Fruit fly (Drosophila melanogaster) whole organism, wandering third instar larva: ENCODE results near the gene CG5079.

Experiments used
- Abd-B ChIP-seq: fragments of >200 bp; optimal IDR thresholded peaks from 2 replicates; lab custom pipeline; 2017; ENCODE audit warnings: missing biosample characterization, missing genetic modification characterization
- CG32264 ChIP-seq: fragments of 200-800 bp; sonication (Bioruptor generic); optimal IDR thresholded peaks from 2 replicates; lab custom pipeline; 2016; ENCODE audit warnings: missing biosample characterization, missing genetic modification characterization
- CG9705 ChIP-seq: fragments of 200-800 bp; sonication (Bioruptor generic); optimal IDR thresholded peaks from 2 replicates; lab custom pipeline; 2018; ENCODE audit warnings: missing biosample characterization, mild to moderate bottlenecking, missing genetic modification characterization
- CrebA ChIP-seq: fragments of 200-800 bp; sonication (Bioruptor generic); optimal IDR thresholded peaks from 2 replicates; lab custom pipeline; 2016; ENCODE audit warnings: missing biosample characterization, mild to moderate bottlenecking, missing genetic modification characterization, borderline replicate concordance
- Dfd ChIP-seq: fragments of >200 bp; optimal IDR thresholded peaks from 2 replicates; lab custom pipeline; 2017; ENCODE audit warnings: missing biosample characterization, missing genetic modification characterization
- Dif ChIP-seq: fragments of 200-275, 200-300 bp; sonication (Bioruptor generic); optimal IDR thresholded peaks from 2 replicates; lab custom pipeline; 2018; ENCODE audit warnings: missing biosample characterization, missing genetic modification characterization; ENCODE audit not compliant: partially characterized antibody
- GATAd ChIP-seq: sonication (Bioruptor generic); optimal IDR thresholded peaks from 2 replicates; lab custom pipeline; 2016; ENCODE audit warnings: missing biosample characterization, missing genetic modification characterization
- HLH106 ChIP-seq: fragments of 200-800 bp; optimal IDR thresholded peaks from 3 replicates; lab custom pipeline; 2019; ENCODE audit warnings: missing biosample characterization, mild to moderate bottlenecking, missing genetic modification characterization, moderate library complexity
- Hnf4 ChIP-seq: fragments of 200-800 bp; sonication (Bioruptor generic); optimal IDR thresholded peaks from 2 replicates; lab custom pipeline; 2016; ENCODE audit warnings: missing biosample characterization, mild to moderate bottlenecking, missing genetic modification characterization
- Hr78 ChIP-seq: fragments of >200 bp; optimal IDR thresholded peaks from 2 replicates; lab custom pipeline; 2017; ENCODE audit warnings: missing biosample characterization, missing genetic modification characterization
- Hr83 ChIP-seq: fragments of 200-300 bp; sonication (Bioruptor generic); optimal IDR thresholded peaks from 2 replicates; lab custom pipeline; 2016; ENCODE audit warnings: missing biosample characterization, mild to moderate bottlenecking, missing genetic modification characterization, moderate library complexity; ENCODE audit not compliant: poor library complexity, severe bottlenecking
- Jra ChIP-seq: sonication (Bioruptor generic); optimal IDR thresholded peaks from 2 replicates; lab custom pipeline; 2016; ENCODE audit warnings: missing biosample characterization, missing genetic modification characterization
- Mio ChIP-seq: sonication (Bioruptor generic); optimal IDR thresholded peaks from 2 replicates; lab custom pipeline; 2016; ENCODE audit warnings: missing biosample characterization, missing genetic modification characterization
- Myc ChIP-seq: fragments of >200 bp; optimal IDR thresholded peaks from 2 replicates; lab custom pipeline; 2017
- N ChIP-seq: fragments of >200 bp; optimal IDR thresholded peaks from 2 replicates; lab custom pipeline; 2018; ENCODE audit warnings: missing biosample characterization, missing external identifiers, missing genetic modification characterization
- OdsH ChIP-seq: fragments of 200-800 bp; sonication (Bioruptor generic); optimal IDR thresholded peaks from 2 replicates; lab custom pipeline; 2016; ENCODE audit warnings: missing biosample characterization, mild to moderate bottlenecking, missing genetic modification characterization
- Rel ChIP-seq, 2 experiments: fragments of 200-800 bp; sonication (Bioruptor generic) in 1 of 2; optimal IDR thresholded peaks; 2 replicates in 1 of 2; 3 replicates in 1 of 2; lab custom pipeline; 2016 to 2019; ENCODE audit warnings: mild to moderate bottlenecking in 2 of 2, missing biosample characterization in 2 of 2, missing genetic modification characterization in 2 of 2, moderate library complexity in 1 of 2
- Sp1 ChIP-seq: fragments of 200-800 bp; sonication (Bioruptor generic); optimal IDR thresholded peaks from 3 replicates; lab custom pipeline; 2019; ENCODE audit warnings: missing biosample characterization, mild to moderate bottlenecking, missing genetic modification characterization, moderate library complexity
- Vsx2 ChIP-seq: fragments of 200-300, 225-300 bp; sonication (Bioruptor generic); optimal IDR thresholded peaks from 2 replicates; lab custom pipeline; 2018; ENCODE audit warnings: missing biosample characterization, missing genetic modification characterization; ENCODE audit not compliant: partially characterized antibody
- br ChIP-seq: fragments of 200-800 bp; sonication (Bioruptor generic); optimal IDR thresholded peaks from 2 replicates; lab custom pipeline; 2016; ENCODE audit warnings: missing biosample characterization, missing genetic modification characterization
- brk ChIP-seq: fragments of 200-800 bp; sonication (Bioruptor generic); optimal IDR thresholded peaks from 2 replicates; lab custom pipeline; 2016; ENCODE audit warnings: missing biosample characterization, mild to moderate bottlenecking, missing genetic modification characterization
- dl ChIP-seq, 2 experiments: fragments of 175-275, 200-275 bp in 1 of 2; fragments of 200-275 bp in 1 of 2; sonication (Bioruptor generic); optimal IDR thresholded peaks; lab custom pipeline; 2018; ENCODE audit warnings: mild to moderate bottlenecking in 2 of 2, missing biosample characterization in 2 of 2, missing genetic modification characterization in 2 of 2, moderate library complexity in 2 of 2; ENCODE audit not compliant: partially characterized antibody in 2 of 2, insufficient read depth in 1 of 2
- dmrt93B ChIP-seq: fragments of 200-800 bp; sonication (Bioruptor generic); optimal IDR thresholded peaks from 2 replicates; lab custom pipeline; 2018; ENCODE audit warnings: missing biosample characterization, mild to moderate bottlenecking, missing genetic modification characterization
- dsf ChIP-seq: sonication (Bioruptor generic); optimal IDR thresholded peaks from 2 replicates; lab custom pipeline; 2016; ENCODE audit warnings: missing biosample characterization, missing genetic modification characterization, borderline replicate concordance
- ey ChIP-seq: fragments of 200-800 bp; sonication (Bioruptor generic); optimal IDR thresholded peaks from 2 replicates; lab custom pipeline; 2016; ENCODE audit warnings: missing biosample characterization, missing genetic modification characterization
- foxo ChIP-seq, 2 experiments: fragments of 200-800 bp; sonication (Bioruptor generic); optimal IDR thresholded peaks; 2 replicates in 1 of 2; 3 replicates in 1 of 2; lab custom pipeline; 2016 to 2017; ENCODE audit warnings: missing biosample characterization in 2 of 2, missing genetic modification characterization in 2 of 2
- fru ChIP-seq: fragments of 200-800 bp; sonication (Bioruptor generic); optimal IDR thresholded peaks from 3 replicates; lab custom pipeline; 2016; ENCODE audit warnings: missing biosample characterization, mild to moderate bottlenecking, missing genetic modification characterization
- h ChIP-seq: fragments of 200-800 bp; sonication (Bioruptor generic); optimal IDR thresholded peaks from 3 replicates; lab custom pipeline; 2016; ENCODE audit warnings: missing biosample characterization, mild to moderate bottlenecking, missing genetic modification characterization
- jim ChIP-seq: fragments of 175-275, 200-325 bp; sonication (Bioruptor generic); optimal IDR thresholded peaks from 2 replicates; lab custom pipeline; 2016; ENCODE audit warnings: missing biosample characterization, mild to moderate bottlenecking, missing genetic modification characterization
- lola ChIP-seq: fragments of >200 bp; optimal IDR thresholded peaks from 2 replicates; lab custom pipeline; 2017; ENCODE audit warnings: missing biosample characterization, missing genetic modification characterization
- pan ChIP-seq: fragments of >200 bp; optimal IDR thresholded peaks from 2 replicates; lab custom pipeline; 2017
- psq ChIP-seq: fragments of 200-800 bp; sonication (Bioruptor generic); optimal IDR thresholded peaks from 3 replicates; lab custom pipeline; 2017; ENCODE audit warnings: missing biosample characterization, mild to moderate bottlenecking, missing genetic modification characterization, moderate library complexity
- rgr ChIP-seq: fragments of 200-800 bp; sonication (Bioruptor generic); optimal IDR thresholded peaks from 3 replicates; lab custom pipeline; 2016; ENCODE audit warnings: missing biosample characterization, mild to moderate bottlenecking, missing genetic modification characterization
- sage ChIP-seq: fragments of 200-800 bp; sonication (Bioruptor generic); optimal IDR thresholded peaks from 2 replicates; lab custom pipeline; 2016; ENCODE audit warnings: missing biosample characterization, mild to moderate bottlenecking, missing genetic modification characterization
- sv ChIP-seq: fragments of 200-800 bp; sonication (Bioruptor generic); optimal IDR thresholded peaks from 3 replicates; lab custom pipeline; 2016; ENCODE audit warnings: missing biosample characterization, missing genetic modification characterization
- tai ChIP-seq: sonication (Bioruptor generic); optimal IDR thresholded peaks from 2 replicates; lab custom pipeline; 2016; ENCODE audit warnings: missing biosample characterization, missing genetic modification characterization
- usp ChIP-seq: fragments of >200 bp; optimal IDR thresholded peaks from 2 replicates; lab custom pipeline; 2017; ENCODE audit warnings: missing biosample characterization, missing genetic modification characterization
- woc ChIP-seq: sonication (Bioruptor generic); optimal IDR thresholded peaks from 2 replicates; lab custom pipeline; 2016; ENCODE audit warnings: missing biosample characterization, mild to moderate bottlenecking, missing genetic modification characterization

CG5079 gene

dm6 chr3R:25650417-25650816, 37.0 kb downstream of the CG5079 start:
- TF ChIP-seq CG9705 (GFP tag; lab: Kevin White, UChicago) = no peak
- TF ChIP-seq CrebA (GFP tag; lab: Kevin White, UChicago) = no peak
- TF ChIP-seq Hr83 = no peak
- TF ChIP-seq rgr (GFP tag; lab: Kevin White, UChicago) = no peak
- TF ChIP-seq sv (GFP tag; lab: Kevin White, UChicago) = no peak
- no peak for TF ChIP-seq usp (GFP tag; lab: Kevin White, UChicago)
- TF ChIP-seq ey (GFP tag; lab: Kevin White, UChicago) = no peak
- TF ChIP-seq br (GFP tag; lab: Kevin White, UChicago) = no peak
- no peak for TF ChIP-seq foxo (GFP tag; optimal IDR thresholded peaks at IDR 0.05; lab: Kevin White, UChicago)
- no peak for TF ChIP-seq Jra (GFP tag; lab: Kevin White, UChicago)
- no peak for TF ChIP-seq Sp1 (GFP tag; lab: Kevin White, UChicago)
- no peak for TF ChIP-seq fru (GFP tag; lab: Kevin White, UChicago)
- no peak for TF ChIP-seq Myc (lab: Kevin White, UChicago)

DNA sequence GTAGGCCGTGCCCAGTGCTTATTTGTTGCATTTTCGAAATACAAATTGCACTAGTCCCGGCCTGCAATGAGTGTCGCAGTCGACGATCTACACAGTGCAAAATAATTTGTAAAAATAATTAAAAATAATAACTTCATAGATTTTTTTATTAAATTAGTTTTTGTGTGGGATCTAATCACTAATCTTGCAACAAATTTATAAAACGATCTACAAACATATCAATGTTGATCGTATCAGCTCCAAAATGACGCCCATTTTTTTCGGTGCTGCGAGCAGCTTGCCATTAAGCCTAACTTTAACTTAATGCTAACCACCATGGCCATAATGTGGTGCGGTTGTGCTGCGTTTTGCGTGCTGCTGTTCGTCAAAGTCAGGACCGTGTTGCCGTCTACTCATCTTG, 37.9 kb downstream of the CG5079 start:
- no peak for TF ChIP-seq jim (GFP tag; lab: Kevin White, UChicago)
- TF ChIP-seq Hr78 (GFP tag; lab: Kevin White, UChicago) = no peak
- TF ChIP-seq pan (lab: Kevin White, UChicago) = no peak
- TF ChIP-seq Jra (GFP tag; lab: Kevin White, UChicago) = no peak
- no peak for TF ChIP-seq CG32264 (GFP tag; lab: Kevin White, UChicago)
- TF ChIP-seq br (GFP tag; lab: Kevin White, UChicago) = peak; percentile 30
- TF ChIP-seq Hr83 = no peak
- no peak for TF ChIP-seq Vsx2 (GFP tag; lab: Kevin White, UChicago)
- TF ChIP-seq dl (GFP tag; optimal IDR thresholded peaks at IDR 0.05; lab: Kevin White, UChicago; ENCODE audit: insufficient read depth in 1 of 2, partially characterized antibody in 2 of 2) = no peak
- no peak for TF ChIP-seq N
- TF ChIP-seq Mio = no peak
- no peak for TF ChIP-seq GATAd (GFP tag; lab: Kevin White, UChicago)
- no peak for TF ChIP-seq dsf
- TF ChIP-seq rgr (GFP tag; lab: Kevin White, UChicago) = peak; percentile 54
- peak; percentile 65 for TF ChIP-seq Sp1 (GFP tag; lab: Kevin White, UChicago)
- no peak for TF ChIP-seq sv (GFP tag; lab: Kevin White, UChicago)
- peak; percentile 54 for TF ChIP-seq HLH106 (tag; lab: Kevin White, UChicago)
- peak; percentile 13 for TF ChIP-seq dmrt93B (GFP tag; lab: Kevin White, UChicago)
- peak; percentile 43 for TF ChIP-seq fru (GFP tag; lab: Kevin White, UChicago)
- TF ChIP-seq h (GFP tag; lab: Kevin White, UChicago) = peak; percentile 56
- no peak for TF ChIP-seq lola (GFP tag; lab: Kevin White, UChicago)
- TF ChIP-seq ey (GFP tag; lab: Kevin White, UChicago) = no peak
- no peak for TF ChIP-seq Abd-B (GFP tag; lab: Kevin White, UChicago)
- no peak for TF ChIP-seq tai
- no peak for TF ChIP-seq CrebA (GFP tag; lab: Kevin White, UChicago)
- TF ChIP-seq OdsH (GFP tag; lab: Kevin White, UChicago) = peak; percentile 42
- no peak for TF ChIP-seq brk (GFP tag; lab: Kevin White, UChicago)
- no peak for TF ChIP-seq CG9705 (GFP tag; lab: Kevin White, UChicago)
- TF ChIP-seq Dif = no peak
- TF ChIP-seq Myc (lab: Kevin White, UChicago) = no peak
- TF ChIP-seq Dfd (GFP tag; lab: Kevin White, UChicago) = no peak
- TF ChIP-seq Rel (GFP tag; optimal IDR thresholded peaks at IDR 0.05; lab: Kevin White, UChicago) = no peak
- no peak for TF ChIP-seq Rel (tag; optimal IDR thresholded peaks at IDR 0.05; lab: Kevin White, UChicago)
- TF ChIP-seq foxo (GFP tag; optimal IDR thresholded peaks at IDR 0.05; lab: Kevin White, UChicago) = peak in 1 of 2 experiments; percentile 65
- no peak for TF ChIP-seq Hnf4 (GFP tag; lab: Kevin White, UChicago)
- TF ChIP-seq sage = peak; percentile 17
- no peak for TF ChIP-seq usp (GFP tag; lab: Kevin White, UChicago)
- peak; percentile 40 for TF ChIP-seq psq (GFP tag; lab: Kevin White, UChicago)
- TF ChIP-seq woc = peak; percentile 5
